Fruit fly (Drosophila melanogaster) whole organism, embryonic: Measurements from ENCODE around the gene lwr.
A peak's percentile ranks its signal among the peaks of the same experiment; 100 is the strongest.

Experiments
- Bdp1 ChIP-seq: fragments of 200-800 bp; sonication (Bioruptor generic); optimal IDR thresholded peaks from 3 replicates; lab custom pipeline; 2016; ENCODE audit warnings: missing biosample characterization, missing genetic modification characterization
- CG10267 ChIP-seq: fragments of 200-800 bp; sonication (Bioruptor generic); optimal IDR thresholded peaks from 2 replicates; lab custom pipeline; 2018; ENCODE audit warnings: missing biosample characterization, mild to moderate bottlenecking, missing genetic modification characterization, moderate library complexity
- CG10274 ChIP-seq: fragments of 200-800 bp; sonication (Bioruptor generic); optimal IDR thresholded peaks from 3 replicates; lab custom pipeline; 2017; ENCODE audit warnings: missing biosample characterization, mild to moderate bottlenecking, missing genetic modification characterization
- CG11247 ChIP-seq: fragments of 200-800 bp; sonication (Bioruptor generic); IDR thresholded peaks from 2 replicates; pipeline ENCODE4 v1.3.6; 2022; ENCODE audit warnings: missing biosample characterization, missing genetic modification characterization
- CG11456 ChIP-seq: fragments of 200-800 bp; sonication (Bioruptor generic); IDR thresholded peaks from 3 replicates; pipeline ENCODE4 v1.3.6; 2022; ENCODE audit warnings: missing biosample characterization, missing genetic modification characterization
- CG13296 ChIP-seq: fragments of 200-800 bp; sonication (Bioruptor generic); optimal IDR thresholded peaks from 3 replicates; lab custom pipeline; 2018; ENCODE audit warnings: missing biosample characterization, mild to moderate bottlenecking, missing genetic modification characterization
- CG18011 ChIP-seq: fragments of 200-800 bp; sonication (Bioruptor generic); optimal IDR thresholded peaks from 2 replicates; lab custom pipeline; 2017; ENCODE audit warnings: missing biosample characterization, missing genetic modification characterization, mild to moderate bottlenecking, moderate library complexity, missing genotype
- CG2889 ChIP-seq: fragments of 200-800 bp; sonication (Bioruptor generic); IDR thresholded peaks from 3 replicates; pipeline ENCODE4 v1.3.6; 2022; ENCODE audit warnings: missing biosample characterization, missing genetic modification characterization
- CG3065 ChIP-seq: fragments of 200-800 bp; sonication (Bioruptor generic); optimal IDR thresholded peaks from 2 replicates; lab custom pipeline; 2016; ENCODE audit warnings: missing biosample characterization, missing genetic modification characterization
- CG34376 ChIP-seq: fragments of 200-800 bp; sonication (Bioruptor generic); optimal IDR thresholded peaks from 2 replicates; lab custom pipeline; 2018; ENCODE audit warnings: missing biosample characterization, mild to moderate bottlenecking, missing genetic modification characterization
- CG3838 ChIP-seq: fragments of 200-800 bp; sonication (Bioruptor generic); optimal IDR thresholded peaks from 3 replicates; lab custom pipeline; 2016; ENCODE audit warnings: missing biosample characterization, missing genetic modification characterization
- CG8388 ChIP-seq: fragments of 200-800 bp; sonication (Bioruptor generic); optimal IDR thresholded peaks from 2 replicates; lab custom pipeline; 2019; ENCODE audit warnings: missing biosample characterization, mild to moderate bottlenecking, missing genetic modification characterization, moderate library complexity
- CG8944 ChIP-seq: fragments of 200-800 bp; sonication (Bioruptor generic); optimal IDR thresholded peaks from 3 replicates; lab custom pipeline; 2016; ENCODE audit warnings: missing biosample characterization, missing genetic modification characterization
- CG9817 ChIP-seq: fragments of 200-800 bp; sonication (Bioruptor generic); optimal IDR thresholded peaks from 2 replicates; lab custom pipeline; 2018; ENCODE audit warnings: missing biosample characterization, mild to moderate bottlenecking, missing genetic modification characterization, moderate library complexity
- E2f2 ChIP-seq: fragments of 200-800 bp; sonication (Bioruptor generic); IDR thresholded peaks from 2 replicates; pipeline ENCODE4 v1.3.6; 2022; ENCODE audit warnings: missing biosample characterization, missing genetic modification characterization
- GATAe ChIP-seq: fragments of 200-800 bp; sonication (Bioruptor generic); conservative IDR thresholded peaks from 2 replicates; pipeline ENCODE4 v1.3.6; 2022; ENCODE audit warnings: missing biosample characterization, missing genetic modification characterization
- H2.0 ChIP-seq: fragments of 200-800 bp; sonication (Bioruptor generic); IDR thresholded peaks from 2 replicates; pipeline ENCODE4 v1.3.6; 2022; ENCODE audit warnings: missing biosample characterization, missing genetic modification characterization
- HLH54F ChIP-seq: fragments of 200-800 bp; sonication (Bioruptor generic); optimal IDR thresholded peaks from 3 replicates; lab custom pipeline; 2016; ENCODE audit warnings: missing biosample characterization, missing genetic modification characterization
- Hand ChIP-seq: fragments of 200-800 bp; sonication (Bioruptor generic); optimal IDR thresholded peaks from 2 replicates; lab custom pipeline; 2017; ENCODE audit warnings: mild to moderate bottlenecking, missing biosample characterization, missing genetic modification reagents, missing genetic modification characterization
- HmgD ChIP-seq: fragments of 200-800 bp; sonication (Bioruptor generic); optimal IDR thresholded peaks from 3 replicates; lab custom pipeline; 2016; ENCODE audit warnings: missing biosample characterization, missing genetic modification characterization
- Nf-YB ChIP-seq: fragments of 200-800 bp; sonication (Bioruptor generic); optimal IDR thresholded peaks from 3 replicates; lab custom pipeline; 2019; ENCODE audit warnings: missing biosample characterization, mild to moderate bottlenecking, missing genetic modification characterization, moderate library complexity
- Poxn ChIP-seq: fragments of 200-800 bp; sonication (Bioruptor generic); IDR thresholded peaks from 2 replicates; pipeline ENCODE4 v1.3.6; 2022; ENCODE audit warnings: missing biosample characterization, missing genetic modification characterization
- Sin3A ChIP-seq: fragments of >200 bp; optimal IDR thresholded peaks from 2 replicates; lab custom pipeline; 2018
- Vsx1 ChIP-seq: fragments of 200-800 bp; sonication (Bioruptor generic); optimal IDR thresholded peaks from 2 replicates; lab custom pipeline; 2017; ENCODE audit warnings: missing biosample characterization, mild to moderate bottlenecking, missing genetic modification characterization, missing genetic modification reagents
- croc ChIP-seq: fragments of 200-800 bp; sonication (Bioruptor generic); conservative IDR thresholded peaks from 3 replicates; pipeline ENCODE4 v1.3.6; 2022; ENCODE audit warnings: missing biosample characterization, missing genetic modification characterization
- dmrt11E ChIP-seq: fragments of 200-800 bp; sonication (Bioruptor generic); optimal IDR thresholded peaks from 3 replicates; lab custom pipeline; 2018; ENCODE audit warnings: missing biosample characterization, mild to moderate bottlenecking, missing genetic modification characterization, moderate library complexity
- emc ChIP-seq: fragments of 200-800 bp; sonication (Bioruptor generic); optimal IDR thresholded peaks from 2 replicates; lab custom pipeline; 2016; ENCODE audit warnings: missing biosample characterization, missing genetic modification characterization
- exex ChIP-seq: fragments of 200-800 bp; sonication (Bioruptor generic); optimal IDR thresholded peaks from 4 replicates; lab custom pipeline; 2018; ENCODE audit warnings: missing biosample characterization, mild to moderate bottlenecking, missing genetic modification characterization, moderate library complexity
- grn ChIP-seq: fragments of 200-800 bp; sonication (Bioruptor generic); optimal IDR thresholded peaks from 3 replicates; lab custom pipeline; 2017; ENCODE audit warnings: missing biosample characterization, missing genetic modification characterization
- klu ChIP-seq: fragments of 200-800 bp; sonication (Bioruptor generic); IDR thresholded peaks from 2 replicates; pipeline ENCODE4 v1.3.6; 2022; ENCODE audit warnings: missing biosample characterization, missing genetic modification characterization
- luna ChIP-seq: fragments of 200-800 bp; sonication (Bioruptor generic); optimal IDR thresholded peaks from 2 replicates; lab custom pipeline; 2016; ENCODE audit warnings: missing biosample characterization, missing genetic modification characterization
- phol ChIP-seq: fragments of 200-800 bp; sonication (Bioruptor generic); optimal IDR thresholded peaks from 3 replicates; lab custom pipeline; 2018; ENCODE audit warnings: missing biosample characterization, mild to moderate bottlenecking, missing genetic modification characterization, moderate library complexity
- psq ChIP-seq: fragments of 200-800 bp; sonication (Bioruptor generic); optimal IDR thresholded peaks from 2 replicates; lab custom pipeline; 2017; ENCODE audit warnings: missing biosample characterization, missing genetic modification characterization
- ro ChIP-seq: fragments of 200-800 bp; sonication (Bioruptor generic); IDR thresholded peaks from 2 replicates; pipeline ENCODE4 v1.3.6; 2022; ENCODE audit warnings: missing biosample characterization, missing genetic modification characterization
- sd ChIP-seq: fragments of 200-800 bp; sonication (Bioruptor generic); optimal IDR thresholded peaks from 3 replicates; lab custom pipeline; 2018; ENCODE audit warnings: missing biosample characterization, mild to moderate bottlenecking, missing genetic modification characterization, moderate library complexity
- sqz ChIP-seq: fragments of 200-800 bp; sonication (Bioruptor generic); optimal IDR thresholded peaks from 3 replicates; lab custom pipeline; 2018; ENCODE audit warnings: missing biosample characterization, mild to moderate bottlenecking, missing genetic modification characterization
- ssp ChIP-seq: fragments of 200-800 bp; sonication (Bioruptor generic); IDR thresholded peaks from 2 replicates; pipeline ENCODE4 v1.3.6; 2022; ENCODE audit warnings: missing biosample characterization, missing genetic modification characterization
- unc-4 ChIP-seq: fragments of 200-800 bp; sonication (Bioruptor generic); IDR thresholded peaks from 2 replicates; pipeline ENCODE4 v1.3.6; 2022; ENCODE audit warnings: missing biosample characterization, missing genetic modification characterization; ENCODE audit not compliant: partially characterized antibody
- vvl ChIP-seq: fragments of 200-800 bp; sonication (Bioruptor generic); IDR thresholded peaks from 2 replicates; pipeline ENCODE4 v1.3.6; 2022; ENCODE audit warnings: missing biosample characterization, missing genetic modification characterization
- wdn ChIP-seq: fragments of 200-800 bp; sonication (Bioruptor generic); IDR thresholded peaks from 2 replicates; pipeline ENCODE4 v1.3.6; 2022; ENCODE audit warnings: missing biosample characterization, missing genetic modification characterization

The lwr gene

DNA sequence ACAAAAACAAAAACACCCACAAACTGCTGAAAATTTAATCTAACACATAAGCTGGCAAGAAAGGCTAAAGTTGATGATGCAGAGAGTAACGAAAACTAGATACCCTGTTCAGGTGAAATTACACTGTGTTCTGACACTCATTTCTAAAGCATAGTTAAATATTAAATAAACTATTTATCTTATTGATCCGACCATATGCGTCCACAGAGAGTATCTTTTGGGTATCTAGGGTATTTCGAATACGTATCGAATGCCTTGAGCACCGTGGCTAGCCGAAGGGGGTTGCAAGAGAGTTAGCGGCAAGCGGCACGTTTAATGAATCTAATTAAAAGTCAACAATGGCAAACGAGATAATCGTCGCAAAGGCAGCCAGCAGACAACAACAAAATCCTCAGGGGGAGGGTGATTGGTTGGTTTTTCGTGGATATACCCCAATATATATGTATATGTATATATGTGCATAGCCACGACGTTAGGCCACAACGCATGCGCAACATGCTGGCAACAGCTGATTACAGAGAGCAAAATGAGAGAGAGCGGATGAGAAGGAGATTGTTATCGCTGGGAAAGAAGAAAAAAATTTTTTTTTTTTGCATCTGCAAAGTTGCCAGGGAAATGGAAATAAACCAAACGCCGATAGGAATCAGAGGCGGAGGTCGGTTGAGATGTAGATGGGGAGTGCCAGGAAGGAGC lies 20.3 kb downstream of the lwr start (continued):
- peak; percentile 38 for TF ChIP-seq CG8944 (GFP tag; lab: Kevin White, UChicago)
- peak; percentile 81 for TF ChIP-seq H2.0
- TF ChIP-seq Vsx1 (GFP tag; lab: Kevin White, UChicago), result peak; percentile 58
- TF ChIP-seq sd, result no peak
- TF ChIP-seq CG9817 (tag; lab: Kevin White, UChicago), result peak; percentile 28
- TF ChIP-seq CG2889 (GFP tag; lab: Robert Waterston, UW), result peak; percentile 72
- TF ChIP-seq emc (GFP tag; lab: Kevin White, UChicago), result no peak
- TF ChIP-seq CG3065, result no peak
- no peak; the same call in 1 of the 2 replicates for TF ChIP-seq klu (GFP tag; lab: Robert Waterston, UW)
- TF ChIP-seq CG34376 (GFP tag; lab: Kevin White, UChicago), result no peak
- TF ChIP-seq vvl, result peak; percentile 93
- TF ChIP-seq HLH54F (GFP tag; lab: Kevin White, UChicago), result peak; percentile 24
- peak; percentile 90 for TF ChIP-seq dmrt11E
- TF ChIP-seq exex (tag; lab: Kevin White, UChicago), result peak; percentile 61
- TF ChIP-seq GATAe (GFP tag; lab: Robert Waterston, UW), result peak; percentile 60
- peak; percentile 74 for TF ChIP-seq CG11456 (GFP tag; lab: Robert Waterston, UW)
- TF ChIP-seq psq (GFP tag; lab: Kevin White, UChicago), result peak; percentile 57
- TF ChIP-seq CG13296 (GFP tag; lab: Kevin White, UChicago), result peak; percentile 58
- TF ChIP-seq sqz (GFP tag; lab: Kevin White, UChicago), result no peak
- TF ChIP-seq luna, result no peak
- peak; percentile 27; the same call in 1 of the 2 replicates for TF ChIP-seq ro (GFP tag; lab: Robert Waterston, UW)
- TF ChIP-seq ssp (GFP tag; lab: Robert Waterston, UW), result peak; percentile 72
- peak; percentile 81 for TF ChIP-seq CG10267 (tag; lab: Kevin White, UChicago)
- TF ChIP-seq CG3838, result no peak
- TF ChIP-seq CG11247 (GFP tag; lab: Robert Waterston, UW), result peak; percentile 34; the same call in 1 of the 2 replicates
- TF ChIP-seq HmgD (GFP tag; lab: Kevin White, UChicago), result no peak
- TF ChIP-seq croc (GFP tag; lab: Robert Waterston, UW), result peak; percentile 81
- TF ChIP-seq grn, result no peak
- TF ChIP-seq E2f2, result peak; percentile 61; the same call in 1 of the 2 replicates
- no peak for TF ChIP-seq Hand (GFP tag; lab: Kevin White, UChicago)
- TF ChIP-seq Sin3A (lab: Kevin White, UChicago), result no peak
- TF ChIP-seq Poxn (GFP tag; lab: Robert Waterston, UW), result no peak
- no peak for TF ChIP-seq unc-4 (GFP tag; lab: Robert Waterston, UW)
- peak; percentile 73 for TF ChIP-seq CG8388 (GFP tag; lab: Kevin White, UChicago)
- TF ChIP-seq Bdp1 (GFP tag; lab: Kevin White, UChicago), result peak; percentile 16
- TF ChIP-seq CG18011 (GFP tag; lab: Kevin White, UChicago), result no peak
- TF ChIP-seq Nf-YB (GFP tag; lab: Kevin White, UChicago), result peak; percentile 49
- peak; percentile 71 for TF ChIP-seq CG10274
- TF ChIP-seq wdn (GFP tag; lab: Robert Waterston, UW), result no peak
- TF ChIP-seq phol (tag; lab: Kevin White, UChicago), result peak; percentile 88
- TF ChIP-seq, all 482 proteins: peak for 333
